Fruit fly (Drosophila melanogaster) whole organism, embryonic: ENCODE measurements around the gene Ppm1.

ENCODE experiments used
- Asciz ChIP-seq: fragments of 200-800 bp; sonication (Bioruptor generic); optimal IDR thresholded peaks from 2 replicates; lab custom pipeline; 2017; ENCODE audit warnings: missing biosample characterization, mild to moderate bottlenecking, missing genetic modification characterization, missing genetic modification reagents
- Bdp1 ChIP-seq: fragments of 200-800 bp; sonication (Bioruptor generic); optimal IDR thresholded peaks from 3 replicates; lab custom pipeline; 2016; ENCODE audit warnings: missing biosample characterization, missing genetic modification characterization
- Bgb ChIP-seq: fragments of 200-800 bp; sonication (Bioruptor generic); IDR thresholded peaks from 2 replicates; pipeline ENCODE4 v1.3.6; 2022; ENCODE audit warnings: missing biosample characterization, missing genetic modification characterization; ENCODE audit not compliant: partially characterized antibody
- CG11085 ChIP-seq: fragments of 200-800 bp; sonication (Bioruptor generic); IDR thresholded peaks from 2 replicates; pipeline ENCODE4 v1.3.6; 2022; ENCODE audit warnings: missing biosample characterization, missing genetic modification characterization
- CG12744 ChIP-seq: fragments of 200-800 bp; sonication (Bioruptor generic); optimal IDR thresholded peaks from 2 replicates; lab custom pipeline; 2016; ENCODE audit warnings: missing biosample characterization, missing genetic modification characterization
- CG15073 ChIP-seq: fragments of 200-800 bp; sonication (Bioruptor generic); optimal IDR thresholded peaks from 2 replicates; lab custom pipeline; 2016; ENCODE audit warnings: missing biosample characterization, missing genetic modification characterization
- CG15601 ChIP-seq: fragments of 200-800 bp; sonication (Bioruptor generic); optimal IDR thresholded peaks from 3 replicates; lab custom pipeline; 2019; ENCODE audit warnings: missing biosample characterization, mild to moderate bottlenecking, missing genetic modification characterization, moderate library complexity
- CG1603 ChIP-seq: fragments of 200-800 bp; sonication (Bioruptor generic); optimal IDR thresholded peaks from 2 replicates; lab custom pipeline; 2019; ENCODE audit warnings: missing biosample characterization, mild to moderate bottlenecking, missing genetic modification characterization, moderate library complexity
- CG18011 ChIP-seq: fragments of 200-800 bp; sonication (Bioruptor generic); optimal IDR thresholded peaks from 2 replicates; lab custom pipeline; 2017; ENCODE audit warnings: missing biosample characterization, missing genetic modification characterization, mild to moderate bottlenecking, moderate library complexity, missing genotype
- CG30020 ChIP-seq: fragments of 200-800 bp; optimal IDR thresholded peaks from 2 replicates; lab custom pipeline; 2019; ENCODE audit warnings: missing biosample characterization, mild to moderate bottlenecking, missing genetic modification characterization, moderate library complexity
- CG30431 ChIP-seq: fragments of 200-800 bp; sonication (Bioruptor generic); optimal IDR thresholded peaks from 2 replicates; lab custom pipeline; 2017; ENCODE audit warnings: missing biosample characterization, missing genetic modification characterization
- CG33557 ChIP-seq: fragments of 200-800 bp; sonication (Bioruptor generic); optimal IDR thresholded peaks from 2 replicates; lab custom pipeline; 2019; ENCODE audit warnings: missing biosample characterization, mild to moderate bottlenecking, missing genetic modification characterization, moderate library complexity
- CG6813 ChIP-seq: fragments of 200-800 bp; sonication (Bioruptor generic); optimal IDR thresholded peaks from 2 replicates; lab custom pipeline; 2017; ENCODE audit warnings: missing biosample characterization, missing genetic modification characterization, mild to moderate bottlenecking, moderate library complexity, missing genetic modification reagents
- CG8944 ChIP-seq: fragments of 200-800 bp; sonication (Bioruptor generic); optimal IDR thresholded peaks from 3 replicates; lab custom pipeline; 2016; ENCODE audit warnings: missing biosample characterization, missing genetic modification characterization
- CTCF ChIP-seq: fragments of 200-800 bp; sonication (Bioruptor generic); optimal IDR thresholded peaks from 2 replicates; lab custom pipeline; 2017; ENCODE audit warnings: missing biosample characterization, mild to moderate bottlenecking, missing genetic modification characterization, moderate library complexity
- Camta ChIP-seq: fragments of 200-800 bp; sonication (Bioruptor generic); optimal IDR thresholded peaks from 2 replicates; lab custom pipeline; 2016; ENCODE audit warnings: missing biosample characterization, missing genetic modification characterization
- CkIIα-i1 ChIP-seq: fragments of 200-800 bp; sonication (Bioruptor generic); IDR thresholded peaks from 2 replicates; pipeline ENCODE4 v1.3.6; 2022; ENCODE audit warnings: missing biosample characterization, missing genetic modification characterization
- Dref ChIP-seq: fragments of 200-800 bp; sonication (Bioruptor generic); IDR thresholded peaks from 2 replicates; pipeline ENCODE4 v1.3.6; 2022; ENCODE audit warnings: missing biosample characterization, missing genetic modification characterization
- ERR ChIP-seq: fragments of 200-800 bp; sonication (Bioruptor generic); optimal IDR thresholded peaks from 2 replicates; lab custom pipeline; 2016; ENCODE audit warnings: missing biosample characterization, missing genetic modification characterization
- Eip74EF ChIP-seq, 2 experiments: fragments of 200-800 bp in 1 of 2; fragments of >200 bp in 1 of 2; sonication (Bioruptor generic) in 1 of 2; optimal IDR thresholded peaks; 2 replicates each; lab custom pipeline; 2017 to 2019; ENCODE audit warnings: missing biosample characterization in 2 of 2, missing genetic modification characterization in 2 of 2, mild to moderate bottlenecking in 1 of 2, moderate library complexity in 1 of 2
- Lpt ChIP-seq: fragments of >200 bp; optimal IDR thresholded peaks from 2 replicates; lab custom pipeline; 2018; ENCODE audit warnings: missing biosample characterization, missing genetic modification characterization
- NC2α ChIP-seq: fragments of 200-800 bp; sonication (Bioruptor generic); optimal IDR thresholded peaks from 2 replicates; lab custom pipeline; 2016; ENCODE audit warnings: missing biosample characterization, missing genetic modification characterization
- NC2β ChIP-seq: fragments of 200-800 bp; sonication (Bioruptor generic); optimal IDR thresholded peaks from 2 replicates; lab custom pipeline; 2016; ENCODE audit warnings: missing biosample characterization, missing genetic modification characterization
- PHDP ChIP-seq: fragments of 200-800 bp; sonication (Bioruptor generic); optimal IDR thresholded peaks from 3 replicates; lab custom pipeline; 2018; ENCODE audit warnings: missing biosample characterization, mild to moderate bottlenecking, missing genetic modification characterization, moderate library complexity
- TFAM ChIP-seq: fragments of 200-800 bp; sonication (Bioruptor generic); optimal IDR thresholded peaks from 2 replicates; lab custom pipeline; 2017; ENCODE audit warnings: missing biosample characterization, missing genetic modification characterization, inconsistent platforms
- Trl ChIP-seq, 3 experiments: fragments of >200 bp in 2 of 3; fragments of 200-800 bp in 1 of 3; sonication (Bioruptor generic) in 1 of 3; optimal IDR thresholded peaks; 2 replicates in 1 of 3; 3 replicates in 2 of 3; lab custom pipeline; 2016 to 2017; ENCODE audit warnings: missing biosample characterization in 1 of 3, missing genetic modification characterization in 1 of 3
- corto ChIP-seq: fragments of 200-800 bp; sonication (Bioruptor generic); optimal IDR thresholded peaks from 2 replicates; lab custom pipeline; 2016; ENCODE audit warnings: missing biosample characterization, mild to moderate bottlenecking, missing genetic modification characterization, moderate library complexity
- crc ChIP-seq: fragments of 200-800 bp; sonication (Bioruptor generic); optimal IDR thresholded peaks from 2 replicates; lab custom pipeline; 2016; ENCODE audit warnings: missing biosample characterization, missing genetic modification characterization
- cwo ChIP-seq: fragments of 200-800 bp; sonication (Bioruptor generic); optimal IDR thresholded peaks from 3 replicates; lab custom pipeline; 2017; ENCODE audit warnings: missing biosample characterization, missing genetic modification characterization, mild to moderate bottlenecking, moderate library complexity, missing genetic modification reagents
- en ChIP-seq: fragments of 200-800 bp; sonication (Bioruptor generic); optimal IDR thresholded peaks from 2 replicates; lab custom pipeline; 2016; ENCODE audit warnings: missing biosample characterization, missing genetic modification characterization
- esg ChIP-seq: fragments of 200-800 bp; sonication (Bioruptor generic); conservative IDR thresholded peaks from 2 replicates; pipeline ENCODE4 v1.3.6; 2022; ENCODE audit warnings: missing biosample characterization, missing genetic modification characterization
- gcm ChIP-seq: fragments of 200-800 bp; sonication (Bioruptor generic); optimal IDR thresholded peaks from 2 replicates; lab custom pipeline; 2019; ENCODE audit warnings: missing biosample characterization, mild to moderate bottlenecking, missing genetic modification characterization, moderate library complexity
- jumu ChIP-seq: fragments of 200-800 bp; sonication (Bioruptor generic); optimal IDR thresholded peaks from 3 replicates; lab custom pipeline; 2016; ENCODE audit warnings: missing biosample characterization, missing genetic modification characterization
- knrl ChIP-seq: fragments of 200-800 bp; sonication (Bioruptor generic); IDR thresholded peaks from 3 replicates; pipeline ENCODE4 v1.3.6; 2022; ENCODE audit warnings: missing biosample characterization, missing genetic modification characterization; ENCODE audit not compliant: partially characterized antibody
- lab ChIP-seq: fragments of 200-800 bp; sonication (Bioruptor generic); optimal IDR thresholded peaks from 3 replicates; lab custom pipeline; 2017; ENCODE audit warnings: missing biosample characterization, missing genetic modification characterization, mild to moderate bottlenecking, moderate library complexity, missing genetic modification reagents
- lbe ChIP-seq: fragments of 200-800 bp; sonication (Bioruptor generic); optimal IDR thresholded peaks from 2 replicates; lab custom pipeline; 2016; ENCODE audit warnings: missing biosample characterization, mild to moderate bottlenecking, missing genetic modification characterization
- otp ChIP-seq: fragments of 200-800 bp; sonication (Bioruptor generic); IDR thresholded peaks from 3 replicates; pipeline ENCODE4, ENCODE4 v1.3.6; 2022; ENCODE audit warnings: missing biosample characterization, missing genetic modification characterization
- prd ChIP-seq, 3 experiments: fragments of >200 bp in 2 of 3; fragments of 200-800 bp in 1 of 3; sonication (Bioruptor generic) in 1 of 3; optimal IDR thresholded peaks in 2 of 3; IDR thresholded peaks in 1 of 3; 2 replicates in 2 of 3; 3 replicates in 1 of 3; pipeline versions ENCODE4 v1.3.6 to Lab custom; 2017 to 2022; ENCODE audit warnings: missing biosample characterization in 1 of 3, missing genetic modification characterization in 1 of 3
- repo ChIP-seq: fragments of 200-800 bp; sonication (Bioruptor generic); optimal IDR thresholded peaks from 2 replicates; lab custom pipeline; 2016; ENCODE audit warnings: missing biosample characterization, missing genetic modification characterization
- salm ChIP-seq: fragments of 200-800 bp; sonication (Bioruptor generic); optimal IDR thresholded peaks from 2 replicates; lab custom pipeline; 2018; ENCODE audit warnings: missing biosample characterization, mild to moderate bottlenecking, missing genetic modification characterization
- sens ChIP-seq: fragments of 200-800 bp; sonication (Bioruptor generic); peaks from one replicate; lab custom pipeline; 2016; ENCODE audit warnings: missing biosample characterization, missing genetic modification characterization
- shn ChIP-seq: fragments of 200-800 bp; sonication (Bioruptor generic); optimal IDR thresholded peaks from 3 replicates; lab custom pipeline; 2016; ENCODE audit warnings: missing biosample characterization, missing genetic modification characterization
- sim ChIP-seq: fragments of 200-800 bp; sonication (Bioruptor generic); IDR thresholded peaks from 2 replicates; pipeline ENCODE4 v1.3.6; 2022; ENCODE audit warnings: missing biosample characterization, missing genetic modification characterization
- slou ChIP-seq: fragments of 200-800 bp; sonication (Bioruptor generic); optimal IDR thresholded peaks from 3 replicates; lab custom pipeline; 2016; ENCODE audit warnings: missing biosample characterization, missing genetic modification characterization
- sqz ChIP-seq: fragments of 200-800 bp; sonication (Bioruptor generic); optimal IDR thresholded peaks from 3 replicates; lab custom pipeline; 2018; ENCODE audit warnings: missing biosample characterization, mild to moderate bottlenecking, missing genetic modification characterization
- tio ChIP-seq: fragments of 200-800 bp; sonication (Bioruptor generic); optimal IDR thresholded peaks from 2 replicates; lab custom pipeline; 2017; ENCODE audit warnings: missing biosample characterization, missing genetic modification characterization, inconsistent platforms
- tx ChIP-seq: fragments of 200-800 bp; sonication (Bioruptor generic); optimal IDR thresholded peaks from 2 replicates; lab custom pipeline; 2016; ENCODE audit warnings: missing biosample characterization, missing genetic modification characterization
- vfl ChIP-seq: fragments of 200-800 bp; sonication (Bioruptor generic); optimal IDR thresholded peaks from 2 replicates; lab custom pipeline; 2016; ENCODE audit warnings: missing biosample characterization, missing genetic modification characterization
- z ChIP-seq: fragments of 200-800 bp; sonication (Bioruptor generic); IDR thresholded peaks from 3 replicates; pipeline ENCODE4 v1.3.6; 2022; ENCODE audit warnings: missing biosample characterization, missing genetic modification characterization

Gene Ppm1

DNA sequence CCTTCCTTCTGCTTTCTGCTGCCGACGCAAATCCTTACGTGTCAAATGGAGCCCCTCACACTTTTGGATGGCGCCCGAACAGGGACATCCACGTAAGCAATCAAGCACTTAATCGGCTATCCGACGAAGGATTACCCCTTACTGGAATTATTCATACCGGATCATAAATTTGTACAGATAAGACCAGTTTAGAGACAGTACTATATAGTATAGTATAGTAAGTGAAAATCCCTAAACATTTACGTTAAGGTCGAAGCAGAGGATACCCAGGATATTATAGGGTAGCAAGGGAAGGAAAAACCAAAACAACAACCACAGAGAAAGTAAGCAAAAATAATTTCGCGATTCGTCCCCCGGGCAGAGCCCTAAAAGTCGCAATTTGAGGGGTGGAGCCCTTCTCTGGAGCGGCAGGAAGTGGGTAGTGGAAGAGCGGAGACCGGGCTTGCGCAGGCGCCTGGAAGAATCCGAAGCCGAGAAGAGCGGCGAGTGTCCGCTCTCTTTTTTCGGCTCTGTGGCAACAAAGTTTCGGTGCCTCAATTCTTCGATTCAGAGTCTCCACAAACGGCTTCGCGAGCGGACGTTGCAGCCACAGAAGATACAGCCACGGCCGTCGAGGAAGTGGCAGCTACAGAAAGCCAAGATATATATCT is 35.5 kb upstream of the Ppm1 start (continued):
- TF ChIP-seq tio (peak; percentile 8), Eip74EF (GFP tag; optimal IDR thresholded peaks at IDR 0.05; lab: Kevin White, UChicago) (no peak), otp (0 out of 3 replicates have a peak, but pooled peaks have one; percentile 14), gcm (GFP tag; lab: Kevin White, UChicago) (no peak), CG12744 (GFP tag; lab: Kevin White, UChicago) (peak; percentile 60), prd (optimal IDR thresholded peaks at IDR 0.05; lab: Kevin White, UChicago) (no peak), prd (GFP tag; IDR thresholded peaks at IDR 0.05; lab: Robert Waterston, UW) (peak; percentile 74), CG11085 (GFP tag; lab: Robert Waterston, UW) (no peak; the same call in 1 of the 2 replicates), crc (GFP tag; lab: Kevin White, UChicago) (peak; percentile 66), Camta (GFP tag; lab: Kevin White, UChicago) (peak; percentile 61), lbe (peak; percentile 72), sens (peak; percentile 91), esg (peak; percentile 62), Bgb (GFP tag; lab: Robert Waterston, UW) (no peak), repo (GFP tag; lab: Kevin White, UChicago) (no peak), Trl (optimal IDR thresholded peaks at IDR 0.05; lab: Kevin White, UChicago) (peak in 1 of 2 experiments; percentile 38), Trl (GFP tag; optimal IDR thresholded peaks at IDR 0.05; lab: Kevin White, UChicago) (peak; percentile 43), CG1603 (tag; lab: Kevin White, UChicago) (peak; percentile 59), sim (GFP tag; lab: Robert Waterston, UW) (0 out of 2 replicates have a peak, but pooled peaks have one; percentile 10), NC2α (GFP tag; lab: Kevin White, UChicago) (peak; percentile 38), Bdp1 (GFP tag; lab: Kevin White, UChicago) (peak; percentile 41), CG15073 (no peak), Lpt (no peak), z (GFP tag; lab: Robert Waterston, UW) (no peak), tx (GFP tag; lab: Kevin White, UChicago) (peak; percentile 33), NC2β (GFP tag; lab: Kevin White, UChicago) (peak; percentile 14), CG33557 (GFP tag; lab: Kevin White, UChicago) (no peak), CG30431 (GFP tag; lab: Kevin White, UChicago) (no peak), lab (GFP tag; lab: Kevin White, UChicago) (peak; percentile 93), CG6813 (GFP tag; lab: Kevin White, UChicago) (peak; percentile 68), en (GFP tag; lab: Kevin White, UChicago) (no peak), sqz (peak; percentile 17), shn (peak; percentile 47), CG18011 (GFP tag; lab: Kevin White, UChicago) (peak; percentile 26), CG30020 (no peak), salm (tag; lab: Kevin White, UChicago) (no peak), knrl (no peak), CG8944 (GFP tag; lab: Kevin White, UChicago) (peak; percentile 15), TFAM (no peak), slou (GFP tag; lab: Kevin White, UChicago) (no peak), Asciz (peak; percentile 10), vfl (no peak), cwo (GFP tag; lab: Kevin White, UChicago) (peak; percentile 76), corto (GFP tag; lab: Kevin White, UChicago) (peak; percentile 6), PHDP (tag; lab: Kevin White, UChicago) (peak; percentile 61), Dref (GFP tag; lab: Robert Waterston, UW) (no peak), CG15601 (tag; lab: Kevin White, UChicago) (no peak), CTCF (GFP tag; lab: Kevin White, UChicago) (no peak), CkIIα-i1 (GFP tag; lab: Robert Waterston, UW) (no peak), jumu (peak; percentile 48), ERR (GFP tag; lab: Kevin White, UChicago) (peak; percentile 57)
